Fruit fly (Drosophila melanogaster) whole organism, embryonic: ENCODE measurements around the gene CG18473.

Experiments used
- ATbp ChIP-seq: fragments of 200-800 bp; sonication (Bioruptor generic); optimal IDR thresholded peaks from 2 replicates; lab custom pipeline; 2017; ENCODE audit warnings: missing biosample characterization, mild to moderate bottlenecking, missing genetic modification characterization, missing genetic modification reagents
- Adf1 ChIP-seq: fragments of 200-800 bp; sonication (Bioruptor generic); IDR thresholded peaks from 2 replicates; pipeline ENCODE4 v1.3.6; 2022; ENCODE audit warnings: missing biosample characterization, missing genetic modification characterization
- Bdp1 ChIP-seq: fragments of 200-800 bp; sonication (Bioruptor generic); optimal IDR thresholded peaks from 3 replicates; lab custom pipeline; 2016; ENCODE audit warnings: missing biosample characterization, missing genetic modification characterization
- CG10462 ChIP-seq: fragments of 200-800 bp; sonication (Bioruptor generic); optimal IDR thresholded peaks from 2 replicates; lab custom pipeline; 2016; ENCODE audit warnings: missing biosample characterization, missing genetic modification characterization
- CG12236 ChIP-seq: fragments of 200-800 bp; sonication (Bioruptor generic); optimal IDR thresholded peaks from 2 replicates; lab custom pipeline; 2016; ENCODE audit warnings: missing biosample characterization, missing genetic modification characterization
- CG12299 ChIP-seq: fragments of 200-800 bp; sonication (Bioruptor generic); optimal IDR thresholded peaks from 2 replicates; lab custom pipeline; 2018; ENCODE audit warnings: missing biosample characterization, mild to moderate bottlenecking, missing genetic modification characterization
- CG13894 ChIP-seq: fragments of 200-800 bp; sonication (Bioruptor generic); optimal IDR thresholded peaks from 3 replicates; lab custom pipeline; 2018; ENCODE audit warnings: missing biosample characterization, mild to moderate bottlenecking, missing genetic modification characterization, moderate library complexity
- CG14014 ChIP-seq: fragments of 200-800 bp; sonication (Bioruptor generic); IDR thresholded peaks from 2 replicates; pipeline ENCODE4 v1.3.6; 2022; ENCODE audit warnings: missing biosample characterization, missing genetic modification characterization
- CG14710 ChIP-seq: fragments of 200-800 bp; sonication (Bioruptor generic); optimal IDR thresholded peaks from 3 replicates; lab custom pipeline; 2019; ENCODE audit warnings: missing biosample characterization, mild to moderate bottlenecking, missing genetic modification characterization, moderate library complexity
- CG14860 ChIP-seq: fragments of 200-800 bp; sonication (Bioruptor generic); IDR thresholded peaks from 3 replicates; pipeline ENCODE4 v1.3.6; 2022; ENCODE audit warnings: missing biosample characterization, missing genetic modification characterization; ENCODE audit not compliant: partially characterized antibody
- CG15601 ChIP-seq: fragments of 200-800 bp; sonication (Bioruptor generic); optimal IDR thresholded peaks from 3 replicates; lab custom pipeline; 2019; ENCODE audit warnings: missing biosample characterization, mild to moderate bottlenecking, missing genetic modification characterization, moderate library complexity
- CG1647 ChIP-seq: fragments of 200-800 bp; sonication (Bioruptor generic); optimal IDR thresholded peaks from 3 replicates; lab custom pipeline; 2016; ENCODE audit warnings: missing biosample characterization, missing genetic modification characterization
- CG17912 ChIP-seq: fragments of 200-800 bp; sonication (Bioruptor generic); optimal IDR thresholded peaks from 2 replicates; lab custom pipeline; 2018; ENCODE audit warnings: missing biosample characterization, mild to moderate bottlenecking, missing genetic modification characterization
- CG1832 ChIP-seq: fragments of 200-800 bp; sonication (Bioruptor generic); optimal IDR thresholded peaks from 2 replicates; lab custom pipeline; 2017; ENCODE audit warnings: missing biosample characterization, mild to moderate bottlenecking, missing genetic modification characterization, inconsistent platforms
- CG2712 ChIP-seq: fragments of 200-800 bp; optimal IDR thresholded peaks from 3 replicates; lab custom pipeline; 2019; ENCODE audit warnings: missing biosample characterization, mild to moderate bottlenecking, missing genetic modification characterization, moderate library complexity
- CG4282 ChIP-seq: fragments of 200-800 bp; sonication (Bioruptor generic); optimal IDR thresholded peaks from 2 replicates; lab custom pipeline; 2016; ENCODE audit warnings: missing biosample characterization, missing genetic modification characterization
- CG4328 ChIP-seq: fragments of 200-800 bp; sonication (Bioruptor generic); optimal IDR thresholded peaks from 3 replicates; lab custom pipeline; 2017; ENCODE audit warnings: missing biosample characterization, missing genetic modification reagents, missing genetic modification characterization
- CG4707 ChIP-seq: fragments of 200-800 bp; sonication (Bioruptor generic); optimal IDR thresholded peaks from 2 replicates; lab custom pipeline; 2018; ENCODE audit warnings: missing biosample characterization, mild to moderate bottlenecking, missing genetic modification characterization, moderate library complexity
- CG4820 ChIP-seq: fragments of 200-800 bp; sonication (Bioruptor generic); optimal IDR thresholded peaks from 3 replicates; lab custom pipeline; 2016; ENCODE audit warnings: missing biosample characterization, missing genetic modification characterization
- CG6175 ChIP-seq: fragments of 200-800 bp; sonication (Bioruptor generic); IDR thresholded peaks from 3 replicates; pipeline ENCODE4 v1.3.6; 2022; ENCODE audit warnings: missing biosample characterization, missing genetic modification characterization
- CG7839 ChIP-seq: fragments of 200-800 bp; sonication (Bioruptor generic); optimal IDR thresholded peaks from 3 replicates; lab custom pipeline; 2018; ENCODE audit warnings: missing biosample characterization, mild to moderate bottlenecking, missing genetic modification characterization, moderate library complexity
- CG8765 ChIP-seq: fragments of 200-800 bp; sonication (Bioruptor generic); IDR thresholded peaks from 2 replicates; pipeline ENCODE4 v1.3.6; 2022; ENCODE audit warnings: missing biosample characterization, missing genetic modification characterization
- CHES-1-like ChIP-seq: fragments of 200-800 bp; sonication (Bioruptor generic); optimal IDR thresholded peaks from 2 replicates; lab custom pipeline; 2016; ENCODE audit warnings: missing biosample characterization, missing genetic modification characterization
- E2f2 ChIP-seq: fragments of 200-800 bp; sonication (Bioruptor generic); IDR thresholded peaks from 2 replicates; pipeline ENCODE4 v1.3.6; 2022; ENCODE audit warnings: missing biosample characterization, missing genetic modification characterization
- Eip74EF ChIP-seq, 2 experiments: fragments of 200-800 bp in 1 of 2; fragments of >200 bp in 1 of 2; sonication (Bioruptor generic) in 1 of 2; optimal IDR thresholded peaks; 2 replicates each; lab custom pipeline; 2017 to 2019; ENCODE audit warnings: missing biosample characterization in 2 of 2, missing genetic modification characterization in 2 of 2, mild to moderate bottlenecking in 1 of 2, moderate library complexity in 1 of 2
- GATAe ChIP-seq: fragments of 200-800 bp; sonication (Bioruptor generic); conservative IDR thresholded peaks from 2 replicates; pipeline ENCODE4 v1.3.6; 2022; ENCODE audit warnings: missing biosample characterization, missing genetic modification characterization
- HmgD ChIP-seq: fragments of 200-800 bp; sonication (Bioruptor generic); optimal IDR thresholded peaks from 3 replicates; lab custom pipeline; 2016; ENCODE audit warnings: missing biosample characterization, missing genetic modification characterization
- Hmr ChIP-seq: fragments of 200-800 bp; sonication (Bioruptor generic); optimal IDR thresholded peaks from 3 replicates; lab custom pipeline; 2017; ENCODE audit warnings: mild to moderate bottlenecking, missing biosample characterization, missing genetic modification reagents, missing genetic modification characterization
- Mrtf ChIP-seq: fragments of 200-800 bp; sonication (Bioruptor generic); IDR thresholded peaks from 3 replicates; pipeline ENCODE4 v1.3.6; 2022; ENCODE audit warnings: missing biosample characterization, missing genetic modification characterization
- ab ChIP-seq: fragments of 200-800 bp; sonication (Bioruptor generic); optimal IDR thresholded peaks from 2 replicates; lab custom pipeline; 2016; ENCODE audit warnings: missing biosample characterization, missing genetic modification characterization
- abd-A ChIP-seq: fragments of 200-800 bp; sonication (Bioruptor generic); optimal IDR thresholded peaks from 3 replicates; lab custom pipeline; 2019; ENCODE audit warnings: missing biosample characterization, mild to moderate bottlenecking, missing genetic modification characterization, moderate library complexity
- al ChIP-seq: fragments of 200-800 bp; sonication (Bioruptor generic); IDR thresholded peaks from 2 replicates; pipeline ENCODE4 v1.3.6; 2022; ENCODE audit warnings: missing biosample characterization, missing genetic modification characterization
- bsh ChIP-seq, 2 experiments: fragments of 200-800 bp; sonication (Bioruptor generic); optimal IDR thresholded peaks; 2 replicates each; lab custom pipeline; 2017 to 2018; ENCODE audit warnings: mild to moderate bottlenecking in 2 of 2, missing biosample characterization in 2 of 2, missing genetic modification characterization in 2 of 2, moderate library complexity in 1 of 2
- chinmo ChIP-seq: fragments of 200-800 bp; sonication (Bioruptor generic); IDR thresholded peaks from 4 replicates; pipeline ENCODE4 v1.3.6; 2022; ENCODE audit warnings: missing biosample characterization, missing genetic modification characterization; ENCODE audit not compliant: partially characterized antibody
- exex ChIP-seq: fragments of 200-800 bp; sonication (Bioruptor generic); optimal IDR thresholded peaks from 4 replicates; lab custom pipeline; 2018; ENCODE audit warnings: missing biosample characterization, mild to moderate bottlenecking, missing genetic modification characterization, moderate library complexity
- fru ChIP-seq: fragments of >200 bp; optimal IDR thresholded peaks from 2 replicates; lab custom pipeline; 2017
- fu2 ChIP-seq: fragments of 200-800 bp; sonication (Bioruptor generic); optimal IDR thresholded peaks from 2 replicates; lab custom pipeline; 2016; ENCODE audit warnings: missing biosample characterization, missing genetic modification characterization
- ind ChIP-seq: fragments of 200-800 bp; sonication (Bioruptor generic); optimal IDR thresholded peaks from 3 replicates; lab custom pipeline; 2016; ENCODE audit warnings: missing biosample characterization, missing genetic modification characterization
- lbe ChIP-seq: fragments of 200-800 bp; sonication (Bioruptor generic); optimal IDR thresholded peaks from 2 replicates; lab custom pipeline; 2016; ENCODE audit warnings: missing biosample characterization, mild to moderate bottlenecking, missing genetic modification characterization
- lola ChIP-seq, 3 experiments: fragments of >200 bp in 2 of 3; fragments of 200-800 bp in 1 of 3; sonication (Bioruptor generic) in 1 of 3; optimal IDR thresholded peaks; 2 replicates each; lab custom pipeline; 2017 to 2019; ENCODE audit warnings: missing biosample characterization in 3 of 3, missing genetic modification characterization in 3 of 3, mild to moderate bottlenecking in 1 of 3, moderate library complexity in 1 of 3
- nom ChIP-seq: fragments of 200-800 bp; sonication (Bioruptor generic); optimal IDR thresholded peaks from 2 replicates; lab custom pipeline; 2017; ENCODE audit warnings: missing biosample characterization, missing genetic modification characterization, mild to moderate bottlenecking, moderate library complexity, missing genetic modification reagents
- oc ChIP-seq: fragments of 200-800 bp; sonication (Bioruptor generic); optimal IDR thresholded peaks from 2 replicates; lab custom pipeline; 2018; ENCODE audit warnings: missing biosample characterization, mild to moderate bottlenecking, missing genetic modification characterization, moderate library complexity
- org-1 ChIP-seq: fragments of 200-800 bp; sonication (Bioruptor generic); optimal IDR thresholded peaks from 2 replicates; lab custom pipeline; 2017; ENCODE audit warnings: missing biosample characterization, missing genetic modification characterization
- pan ChIP-seq, 4 experiments: fragments of >200 bp in 3 of 4; fragments of 200-800 bp in 1 of 4; sonication (Bioruptor generic) in 1 of 4; optimal IDR thresholded peaks in 3 of 4; IDR thresholded peaks in 1 of 4; 2 replicates each; pipeline versions ENCODE4 v1.3.6 to Lab custom; 2017 to 2022; ENCODE audit warnings: missing biosample characterization in 2 of 4, missing genetic modification characterization in 2 of 4, mixed read lengths in 1 of 4
- phol ChIP-seq: fragments of 200-800 bp; sonication (Bioruptor generic); optimal IDR thresholded peaks from 3 replicates; lab custom pipeline; 2018; ENCODE audit warnings: missing biosample characterization, mild to moderate bottlenecking, missing genetic modification characterization, moderate library complexity
- sens ChIP-seq: fragments of 200-800 bp; sonication (Bioruptor generic); peaks from one replicate; lab custom pipeline; 2016; ENCODE audit warnings: missing biosample characterization, missing genetic modification characterization
- slp2 ChIP-seq: fragments of 200-800 bp; sonication (Bioruptor generic); optimal IDR thresholded peaks from 2 replicates; lab custom pipeline; 2016; ENCODE audit warnings: missing biosample characterization, missing genetic modification characterization
- ssp ChIP-seq: fragments of 200-800 bp; sonication (Bioruptor generic); IDR thresholded peaks from 2 replicates; pipeline ENCODE4 v1.3.6; 2022; ENCODE audit warnings: missing biosample characterization, missing genetic modification characterization
- yki ChIP-seq: fragments of >200 bp; optimal IDR thresholded peaks from 3 replicates; lab custom pipeline; 2018

CG18473 gene

DNA sequence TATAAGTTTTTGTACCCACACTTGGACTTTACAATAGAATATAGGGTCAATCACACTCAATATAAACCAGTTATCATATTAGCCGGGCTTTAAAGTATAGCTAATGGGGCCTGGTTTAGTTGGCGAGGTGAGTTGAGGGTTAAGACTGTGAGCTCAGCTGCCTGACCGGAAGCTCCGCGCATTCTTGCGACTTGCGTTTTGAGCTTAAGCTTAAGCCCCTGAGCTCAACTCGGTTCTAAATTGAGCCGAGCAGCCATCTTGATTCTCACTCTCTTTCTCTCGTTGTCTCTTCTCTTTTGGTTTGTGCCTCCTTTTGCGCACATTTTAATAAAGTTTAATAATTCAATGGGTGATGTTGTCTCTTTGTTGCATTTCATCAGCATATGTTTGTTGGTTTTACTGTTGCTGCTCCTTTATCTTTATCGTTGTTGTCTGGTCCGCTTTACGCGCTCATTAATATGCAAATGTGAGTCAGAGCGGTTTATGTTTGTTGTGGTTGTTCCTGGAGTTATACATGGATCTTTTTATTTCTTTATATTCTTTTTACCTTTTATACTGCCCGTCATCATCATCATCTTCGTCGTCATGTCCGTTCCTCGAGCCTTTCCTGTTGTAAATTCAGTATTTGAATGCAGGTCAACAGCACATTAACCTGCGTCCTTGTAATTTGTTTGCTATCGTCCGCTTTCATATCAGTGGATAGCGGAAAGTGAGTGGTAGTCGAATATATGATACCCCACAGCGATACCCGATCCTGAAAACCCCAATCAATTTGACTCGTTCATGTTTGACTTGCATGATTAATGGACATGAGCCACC lies 12.3 kb upstream of the CG18473 start (continued):
- no peak for TF ChIP-seq slp2 (GFP tag; lab: Kevin White, UChicago)
- TF ChIP-seq exex: no peak
- no peak for TF ChIP-seq Bdp1 (GFP tag; lab: Kevin White, UChicago)
- no peak for TF ChIP-seq HmgD (GFP tag; lab: Kevin White, UChicago)
- no peak for TF ChIP-seq CG7839
- no peak for TF ChIP-seq ATbp (GFP tag; lab: Kevin White, UChicago)
- peak; percentile 59 for TF ChIP-seq abd-A (tag; lab: Kevin White, UChicago)
- TF ChIP-seq CG17912 (GFP tag; lab: Kevin White, UChicago): no peak
- no peak for TF ChIP-seq CG1832 (GFP tag; lab: Kevin White, UChicago)
- no peak for TF ChIP-seq CG6175
- TF ChIP-seq lbe (GFP tag; lab: Kevin White, UChicago): no peak
- no peak for TF ChIP-seq CG12236 (GFP tag; lab: Kevin White, UChicago)
- no peak for TF ChIP-seq fru
- no peak for TF ChIP-seq fu2 (GFP tag; lab: Kevin White, UChicago)
- no peak for TF ChIP-seq pan (optimal IDR thresholded peaks at IDR 0.05; lab: Kevin White, UChicago)
- TF ChIP-seq pan (GFP tag; optimal IDR thresholded peaks at IDR 0.05 in 1 of 2, IDR thresholded peaks at IDR 0.05 in 1 of 2): no peak
- TF ChIP-seq Adf1 (GFP tag; lab: Robert Waterston, UW): no peak
- no peak for TF ChIP-seq ab (GFP tag; lab: Kevin White, UChicago)
- peak; percentile 47 for TF ChIP-seq oc
- TF ChIP-seq yki (lab: Kevin White, UChicago): no peak
- TF ChIP-seq CG8765 (GFP tag; lab: Robert Waterston, UW): no peak
- TF ChIP-seq E2f2 (GFP tag; lab: Robert Waterston, UW): no peak
- TF ChIP-seq CG13894 (tag; lab: Kevin White, UChicago): peak; percentile 11
- TF ChIP-seq CG2712 (tag; lab: Kevin White, UChicago): no peak
- no peak for TF ChIP-seq ind (GFP tag; lab: Kevin White, UChicago)
- no peak for TF ChIP-seq CG1647 (GFP tag; lab: Kevin White, UChicago)
- TF ChIP-seq Mrtf (GFP tag; lab: Robert Waterston, UW): no peak
- TF ChIP-seq CG14860 (GFP tag; lab: Robert Waterston, UW): no peak
- TF ChIP-seq CG4820 (GFP tag; lab: Kevin White, UChicago): no peak
- no peak for TF ChIP-seq org-1 (GFP tag; lab: Kevin White, UChicago)
- no peak for TF ChIP-seq al (GFP tag; lab: Robert Waterston, UW)
- TF ChIP-seq CHES-1-like: no peak
- TF ChIP-seq phol (tag; lab: Kevin White, UChicago): peak; percentile 58
- no peak for TF ChIP-seq lola (GFP tag; optimal IDR thresholded peaks at IDR 0.05; lab: Kevin White, UChicago)
- TF ChIP-seq CG12299 (tag; lab: Kevin White, UChicago): no peak
- no peak for TF ChIP-seq ssp (GFP tag; lab: Robert Waterston, UW)
- no peak for TF ChIP-seq Hmr (GFP tag; lab: Kevin White, UChicago)
- peak in 1 of 2 experiments; percentile 35 for TF ChIP-seq Eip74EF (GFP tag; optimal IDR thresholded peaks at IDR 0.05; lab: Kevin White, UChicago)
- peak; percentile 77 for TF ChIP-seq sens (GFP tag; lab: Kevin White, UChicago)
- no peak for TF ChIP-seq GATAe (GFP tag; lab: Robert Waterston, UW)
- no peak for TF ChIP-seq CG14014 (GFP tag; lab: Robert Waterston, UW)
- TF ChIP-seq CG10462 (GFP tag; lab: Kevin White, UChicago): no peak
- no peak for TF ChIP-seq CG14710
- no peak for TF ChIP-seq CG15601
- TF ChIP-seq CG4328 (GFP tag; lab: Kevin White, UChicago): no peak
- TF ChIP-seq CG4707: no peak
- no peak for TF ChIP-seq CG4282 (GFP tag; lab: Kevin White, UChicago)
- TF ChIP-seq chinmo (GFP tag; lab: Robert Waterston, UW): peak; percentile 84; the same call in 2 of the 4 replicates
- no peak for TF ChIP-seq bsh (GFP tag; optimal IDR thresholded peaks at IDR 0.05; lab: Kevin White, UChicago)
- TF ChIP-seq nom (GFP tag; lab: Kevin White, UChicago): peak; percentile 47
